Fruit fly (Drosophila melanogaster) whole organism, embryonic: ENCODE results near the gene CG12182.

Experiments used
- B-H2 ChIP-seq: fragments of 200-800 bp; sonication (Bioruptor generic); optimal IDR thresholded peaks from 2 replicates; lab custom pipeline; 2018; ENCODE audit warnings: missing biosample characterization, mild to moderate bottlenecking, missing genetic modification characterization
- Bgb ChIP-seq: fragments of 200-800 bp; sonication (Bioruptor generic); IDR thresholded peaks from 2 replicates; pipeline ENCODE4 v1.3.6; 2022; ENCODE audit warnings: missing biosample characterization, missing genetic modification characterization; ENCODE audit not compliant: partially characterized antibody
- Bteb2 ChIP-seq: fragments of 200-800 bp; sonication (Bioruptor generic); optimal IDR thresholded peaks from 2 replicates; lab custom pipeline; 2016; ENCODE audit warnings: missing biosample characterization, missing genetic modification characterization
- CG10654 ChIP-seq: fragments of 200-800 bp; sonication (Bioruptor generic); optimal IDR thresholded peaks from 2 replicates; lab custom pipeline; 2016; ENCODE audit warnings: missing biosample characterization, missing genetic modification characterization
- CG1233 ChIP-seq: fragments of 200-800 bp; sonication (Bioruptor generic); optimal IDR thresholded peaks from 4 replicates; lab custom pipeline; 2018; ENCODE audit warnings: missing biosample characterization, mild to moderate bottlenecking, missing genetic modification characterization
- CG13123 ChIP-seq: fragments of 200-800 bp; sonication (Bioruptor generic); optimal IDR thresholded peaks from 2 replicates; lab custom pipeline; 2016; ENCODE audit warnings: missing biosample characterization, missing genetic modification characterization
- CG14441 ChIP-seq: fragments of 200-800 bp; sonication (Bioruptor generic); IDR thresholded peaks from 2 replicates; pipeline ENCODE4 v1.3.6; 2022; ENCODE audit warnings: missing biosample characterization, missing genetic modification characterization
- CG15269 ChIP-seq: fragments of 200-800 bp; sonication (Bioruptor generic); optimal IDR thresholded peaks from 2 replicates; lab custom pipeline; 2018; ENCODE audit warnings: missing biosample characterization, mild to moderate bottlenecking, missing genetic modification characterization, moderate library complexity
- CG17829 ChIP-seq: fragments of 200-800 bp; optimal IDR thresholded peaks from 2 replicates; lab custom pipeline; 2019; ENCODE audit warnings: missing biosample characterization, mild to moderate bottlenecking, missing genetic modification characterization, moderate library complexity
- CG1792 ChIP-seq: fragments of 200-800 bp; sonication (Bioruptor generic); optimal IDR thresholded peaks from 2 replicates; lab custom pipeline; 2016; ENCODE audit warnings: missing biosample characterization, missing genetic modification characterization
- CG1832 ChIP-seq: fragments of 200-800 bp; sonication (Bioruptor generic); optimal IDR thresholded peaks from 2 replicates; lab custom pipeline; 2017; ENCODE audit warnings: missing biosample characterization, mild to moderate bottlenecking, missing genetic modification characterization, inconsistent platforms
- CG2678 ChIP-seq: fragments of 200-800 bp; sonication (Bioruptor generic); optimal IDR thresholded peaks from 3 replicates; lab custom pipeline; 2019; ENCODE audit warnings: missing biosample characterization, mild to moderate bottlenecking, missing genetic modification characterization, moderate library complexity
- CG2889 ChIP-seq: fragments of 200-800 bp; sonication (Bioruptor generic); IDR thresholded peaks from 3 replicates; pipeline ENCODE4 v1.3.6; 2022; ENCODE audit warnings: missing biosample characterization, missing genetic modification characterization
- CG5953 ChIP-seq: fragments of 200-800 bp; sonication (Bioruptor generic); IDR thresholded peaks from 2 replicates; pipeline ENCODE4 v1.3.6; 2022; ENCODE audit warnings: missing biosample characterization, missing genetic modification characterization
- CG6683 ChIP-seq: fragments of 200-800 bp; sonication (Bioruptor generic); optimal IDR thresholded peaks from 2 replicates; lab custom pipeline; 2017; ENCODE audit warnings: missing biosample characterization, mild to moderate bottlenecking, missing genetic modification characterization, missing genetic modification reagents
- CG6791 ChIP-seq: fragments of 200-800 bp; sonication (Bioruptor generic); IDR thresholded peaks from 3 replicates; pipeline ENCODE4 v1.3.6; 2022; ENCODE audit warnings: missing biosample characterization, missing genetic modification characterization; ENCODE audit not compliant: partially characterized antibody
- CkIIα-i1 ChIP-seq: fragments of 200-800 bp; sonication (Bioruptor generic); IDR thresholded peaks from 2 replicates; pipeline ENCODE4 v1.3.6; 2022; ENCODE audit warnings: missing biosample characterization, missing genetic modification characterization
- Gug ChIP-seq: fragments of 200-800 bp; sonication (Bioruptor generic); IDR thresholded peaks from 4 replicates; pipeline ENCODE4 v1.3.6; 2022; ENCODE audit warnings: missing biosample characterization, missing genetic modification characterization
- H2.0 ChIP-seq: fragments of 200-800 bp; sonication (Bioruptor generic); IDR thresholded peaks from 2 replicates; pipeline ENCODE4 v1.3.6; 2022; ENCODE audit warnings: missing biosample characterization, missing genetic modification characterization
- Hmr ChIP-seq: fragments of 200-800 bp; sonication (Bioruptor generic); optimal IDR thresholded peaks from 3 replicates; lab custom pipeline; 2017; ENCODE audit warnings: mild to moderate bottlenecking, missing biosample characterization, missing genetic modification reagents, missing genetic modification characterization
- Hr51 ChIP-seq, 2 experiments: fragments of 200-800 bp; sonication (Bioruptor generic); optimal IDR thresholded peaks; 2 replicates in 1 of 2; 3 replicates in 1 of 2; lab custom pipeline; 2016 to 2018; ENCODE audit warnings: missing biosample characterization in 2 of 2, missing genetic modification characterization in 2 of 2, mild to moderate bottlenecking in 1 of 2, moderate library complexity in 1 of 2
- Lhr ChIP-seq: fragments of 200-800 bp; sonication (Bioruptor generic); optimal IDR thresholded peaks from 3 replicates; lab custom pipeline; 2017; ENCODE audit warnings: mild to moderate bottlenecking, missing biosample characterization, missing genetic modification reagents, missing genetic modification characterization
- NC2α ChIP-seq: fragments of 200-800 bp; sonication (Bioruptor generic); optimal IDR thresholded peaks from 2 replicates; lab custom pipeline; 2016; ENCODE audit warnings: missing biosample characterization, missing genetic modification characterization
- Oaz ChIP-seq: fragments of 200-800 bp; sonication (Bioruptor generic); IDR thresholded peaks from 2 replicates; pipeline ENCODE4 v1.3.6; 2022; ENCODE audit warnings: missing biosample characterization, missing genetic modification characterization
- Oli ChIP-seq: fragments of 200-800 bp; sonication (Bioruptor generic); optimal IDR thresholded peaks from 2 replicates; lab custom pipeline; 2018; ENCODE audit warnings: missing biosample characterization, mild to moderate bottlenecking, missing genetic modification characterization, moderate library complexity
- Poxn ChIP-seq: fragments of 200-800 bp; sonication (Bioruptor generic); IDR thresholded peaks from 2 replicates; pipeline ENCODE4 v1.3.6; 2022; ENCODE audit warnings: missing biosample characterization, missing genetic modification characterization
- Scr ChIP-seq: fragments of 200-800 bp; sonication (Bioruptor generic); IDR thresholded peaks from 2 replicates; pipeline ENCODE4 v1.3.6; 2022; ENCODE audit warnings: missing biosample characterization, missing genetic modification characterization; ENCODE audit not compliant: partially characterized antibody
- Sry-δ ChIP-seq: fragments of 200-800 bp; sonication (Bioruptor generic); optimal IDR thresholded peaks from 2 replicates; lab custom pipeline; 2016; ENCODE audit warnings: missing biosample characterization, missing genetic modification characterization
- Taf1 ChIP-seq: fragments of 200-800 bp; sonication (Bioruptor generic); IDR thresholded peaks from 2 replicates; pipeline ENCODE4 v1.3.6; 2022; ENCODE audit warnings: missing biosample characterization, missing genetic modification characterization
- Tbp ChIP-seq: fragments of >200 bp; optimal IDR thresholded peaks from 2 replicates; lab custom pipeline; 2018; ENCODE audit warnings: missing biosample characterization, missing genetic modification characterization
- abd-A ChIP-seq: fragments of 200-800 bp; sonication (Bioruptor generic); optimal IDR thresholded peaks from 3 replicates; lab custom pipeline; 2019; ENCODE audit warnings: missing biosample characterization, mild to moderate bottlenecking, missing genetic modification characterization, moderate library complexity
- ase ChIP-seq: fragments of 200-800 bp; sonication (Bioruptor generic); IDR thresholded peaks from 3 replicates; pipeline ENCODE4 v1.3.6; 2022; ENCODE audit warnings: missing biosample characterization, missing genetic modification characterization
- cad ChIP-seq: fragments of >200 bp; optimal IDR thresholded peaks from 2 replicates; lab custom pipeline; 2017; ENCODE audit warnings: missing biosample characterization, missing genetic modification characterization
- caup ChIP-seq: fragments of 200-800 bp; sonication (Bioruptor generic); optimal IDR thresholded peaks from 3 replicates; lab custom pipeline; 2017; ENCODE audit warnings: missing biosample characterization, mild to moderate bottlenecking, missing genetic modification characterization, moderate library complexity; ENCODE audit not compliant: severe bottlenecking
- ci ChIP-seq: fragments of 200-800 bp; sonication (Bioruptor generic); IDR thresholded peaks from 3 replicates; pipeline ENCODE4 v1.3.6; 2022; ENCODE audit warnings: missing biosample characterization, missing genetic modification characterization
- corto ChIP-seq: fragments of 200-800 bp; sonication (Bioruptor generic); optimal IDR thresholded peaks from 2 replicates; lab custom pipeline; 2016; ENCODE audit warnings: missing biosample characterization, mild to moderate bottlenecking, missing genetic modification characterization, moderate library complexity
- dati ChIP-seq: fragments of 200-800 bp; sonication (Bioruptor generic); IDR thresholded peaks from 2 replicates; pipeline ENCODE4 v1.3.6; 2022; ENCODE audit warnings: missing biosample characterization, missing genetic modification characterization
- disco-r ChIP-seq: fragments of 200-800 bp; sonication (Bioruptor generic); optimal IDR thresholded peaks from 2 replicates; lab custom pipeline; 2016; ENCODE audit warnings: missing biosample characterization, missing genetic modification characterization
- ewg ChIP-seq: fragments of 200-800 bp; sonication (Bioruptor generic); optimal IDR thresholded peaks from 3 replicates; lab custom pipeline; 2017; ENCODE audit warnings: mild to moderate bottlenecking, missing biosample characterization, missing genetic modification reagents, missing genetic modification characterization
- fd64A ChIP-seq: fragments of 200-800 bp; sonication (Bioruptor generic); optimal IDR thresholded peaks from 3 replicates; lab custom pipeline; 2018; ENCODE audit warnings: missing biosample characterization, mild to moderate bottlenecking, missing genetic modification characterization
- insv ChIP-seq, 2 experiments: fragments of 200-800 bp; sonication (Bioruptor generic); optimal IDR thresholded peaks; 3 replicates each; lab custom pipeline; 2016 to 2018; ENCODE audit warnings: missing biosample characterization in 2 of 2, missing genetic modification characterization in 2 of 2
- kah ChIP-seq: fragments of 200-800 bp; sonication (Bioruptor generic); optimal IDR thresholded peaks from 2 replicates; lab custom pipeline; 2018; ENCODE audit warnings: missing biosample characterization, mild to moderate bottlenecking, missing genetic modification characterization
- mam ChIP-seq: fragments of 200-800 bp; sonication (Bioruptor generic); optimal IDR thresholded peaks from 3 replicates; lab custom pipeline; 2016; ENCODE audit warnings: missing biosample characterization, missing genetic modification characterization
- peb ChIP-seq: fragments of 200-800 bp; sonication (Bioruptor generic); IDR thresholded peaks from 2 replicates; pipeline ENCODE4 v1.3.6; 2022; ENCODE audit warnings: missing biosample characterization, missing genetic modification characterization
- rib ChIP-seq: fragments of 200-800 bp; sonication (Bioruptor generic); IDR thresholded peaks from 2 replicates; pipeline ENCODE4 v1.3.6; 2022; ENCODE audit warnings: missing biosample characterization, missing genetic modification characterization
- ro ChIP-seq: fragments of 200-800 bp; sonication (Bioruptor generic); IDR thresholded peaks from 2 replicates; pipeline ENCODE4 v1.3.6; 2022; ENCODE audit warnings: missing biosample characterization, missing genetic modification characterization
- seq ChIP-seq: fragments of 200-800 bp; sonication (Bioruptor generic); IDR thresholded peaks from 2 replicates; pipeline ENCODE4 v1.3.6; 2022; ENCODE audit warnings: missing biosample characterization, missing genetic modification characterization
- tio ChIP-seq: fragments of 200-800 bp; sonication (Bioruptor generic); optimal IDR thresholded peaks from 2 replicates; lab custom pipeline; 2017; ENCODE audit warnings: missing biosample characterization, missing genetic modification characterization, inconsistent platforms
- tna ChIP-seq: fragments of 200-800 bp; sonication (Bioruptor generic); IDR thresholded peaks from 2 replicates; pipeline ENCODE4 v1.3.6; 2022; ENCODE audit warnings: missing biosample characterization, missing genetic modification characterization; ENCODE audit not compliant: partially characterized antibody
- trh ChIP-seq: fragments of 200-800 bp; sonication (Bioruptor generic); optimal IDR thresholded peaks from 2 replicates; lab custom pipeline; 2016; ENCODE audit warnings: missing biosample characterization, missing genetic modification characterization
- unc-4 ChIP-seq: fragments of 200-800 bp; sonication (Bioruptor generic); IDR thresholded peaks from 2 replicates; pipeline ENCODE4 v1.3.6; 2022; ENCODE audit warnings: missing biosample characterization, missing genetic modification characterization; ENCODE audit not compliant: partially characterized antibody

The CG12182 gene

dm6 chr3L:2571975-2572374 is 27.4 kb downstream of the CG12182 start (continued):
- TF ChIP-seq CG10654 (GFP tag; lab: Kevin White, UChicago) (peak; percentile 18), kah (GFP tag; lab: Kevin White, UChicago) (no peak), Taf1 (GFP tag; lab: Robert Waterston, UW) (0 out of 2 replicates have a peak, but pooled peaks have one; percentile 32), CG6791 (GFP tag; lab: Robert Waterston, UW) (no peak), B-H2 (no peak), Oli (tag; lab: Kevin White, UChicago) (no peak), CG14441 (GFP tag; lab: Robert Waterston, UW) (peak; percentile 63), tio (GFP tag; lab: Kevin White, UChicago) (no peak), ase (GFP tag; lab: Robert Waterston, UW) (peak; percentile 60; the same call in 1 of the 3 replicates), Scr (GFP tag; lab: Robert Waterston, UW) (no peak), CG6683 (no peak), Poxn (GFP tag; lab: Robert Waterston, UW) (no peak), tna (no peak), trh (GFP tag; lab: Kevin White, UChicago) (no peak), Oaz (GFP tag; lab: Robert Waterston, UW) (no peak), peb (GFP tag; lab: Robert Waterston, UW) (no peak), CG1832 (GFP tag; lab: Kevin White, UChicago) (no peak), rib (GFP tag; lab: Robert Waterston, UW) (no peak), ci (GFP tag; lab: Robert Waterston, UW) (0 out of 3 replicates have a peak, but pooled peaks have one; percentile 41), Sry-δ (GFP tag; lab: Kevin White, UChicago) (peak; percentile 27), ro (peak; percentile 25; the same call in 1 of the 2 replicates), Gug (GFP tag; lab: Robert Waterston, UW) (peak; percentile 65), Bgb (GFP tag; lab: Robert Waterston, UW) (no peak), caup (GFP tag; lab: Kevin White, UChicago) (no peak), dati (GFP tag; lab: Robert Waterston, UW) (0 out of 2 replicates have a peak, but pooled peaks have one; percentile 10), mam (peak; percentile 23), CkIIα-i1 (GFP tag; lab: Robert Waterston, UW) (no peak), Hr51 (GFP tag; optimal IDR thresholded peaks at IDR 0.05; lab: Kevin White, UChicago) (peak in 1 of 2 experiments; percentile 21), NC2α (GFP tag; lab: Kevin White, UChicago) (no peak), abd-A (no peak), seq (GFP tag; lab: Robert Waterston, UW) (peak; percentile 12; the same call in 1 of the 2 replicates), cad (GFP tag; lab: Kevin White, UChicago) (no peak), CG2889 (GFP tag; lab: Robert Waterston, UW) (no peak), ewg (GFP tag; lab: Kevin White, UChicago) (no peak), CG2678 (tag; lab: Kevin White, UChicago) (no peak), H2.0 (GFP tag; lab: Robert Waterston, UW) (0 out of 2 replicates have a peak, but pooled peaks have one; percentile 5), insv (GFP tag; optimal IDR thresholded peaks at IDR 0.05; lab: Kevin White, UChicago) (no peak), corto (no peak), disco-r (GFP tag; lab: Kevin White, UChicago) (no peak), Tbp (GFP tag; lab: Kevin White, UChicago) (no peak), CG13123 (no peak), CG1792 (no peak), fd64A (GFP tag; lab: Kevin White, UChicago) (no peak), Bteb2 (GFP tag; lab: Kevin White, UChicago) (no peak), Hmr (GFP tag; lab: Kevin White, UChicago) (no peak), Lhr (GFP tag; lab: Kevin White, UChicago) (no peak), unc-4 (no peak), CG15269 (tag; lab: Kevin White, UChicago) (no peak), CG17829 (tag; lab: Kevin White, UChicago) (no peak), CG5953 (GFP tag; lab: Robert Waterston, UW) (no peak), CG1233 (no peak)
